Worm (Caenorhabditis elegans) whole organism, young adult: ENCODE results near the gene lgc-24.

Experiments
- F22D6.2 ChIP-seq: sonication (generic microtip); optimal IDR thresholded peaks from 2 replicates; lab custom pipeline; 2016; ENCODE audit warnings: mild to moderate bottlenecking, missing genetic modification characterization, missing compliant biosample characterization
- F37B4.10 ChIP-seq: fragments of 200-800 bp; sonication (Bioruptor generic); IDR thresholded peaks from 2 replicates; pipeline ENCODE4 v1.3.6; 2022; ENCODE audit warnings: missing genetic modification characterization, missing compliant biosample characterization
- F39B2.1 ChIP-seq: fragments of 200-800 bp; sonication (Bioruptor generic); IDR thresholded peaks from 2 replicates; pipeline ENCODE4 v1.3.6; 2022; ENCODE audit warnings: missing genetic modification reagents, missing genetic modification characterization, missing compliant biosample characterization
- F55B11.4 ChIP-seq: sonication (generic microtip); optimal IDR thresholded peaks from 2 replicates; lab custom pipeline; 2016; ENCODE audit warnings: missing compliant biosample characterization, missing genetic modification characterization, borderline replicate concordance; ENCODE audit not compliant: insufficient read depth
- F57A8.1 ChIP-seq: fragments of 200-800 bp; sonication (Bioruptor generic); optimal IDR thresholded peaks from 2 replicates; lab custom pipeline; 2018; ENCODE audit warnings: mild to moderate bottlenecking, missing genetic modification characterization, moderate library complexity, missing compliant biosample characterization
- Y56A3A.18 ChIP-seq: fragments of 200-800 bp; sonication (Bioruptor generic); IDR thresholded peaks from 2 replicates; pipeline ENCODE4 v1.3.6; 2022; ENCODE audit warnings: missing genetic modification reagents, missing genetic modification characterization, missing compliant biosample characterization
- Y67H2A.10 ChIP-seq: fragments of 200-800 bp; sonication (Bioruptor generic); conservative IDR thresholded peaks from 2 replicates; pipeline ENCODE4 v1.3.6; 2022; ENCODE audit warnings: missing genetic modification reagents, missing genetic modification characterization, missing compliant biosample characterization
- Y95B8A.8 ChIP-seq: fragments of 200-800 bp; sonication (Bioruptor generic); IDR thresholded peaks from 2 replicates; pipeline ENCODE4 v1.3.6; 2022; ENCODE audit warnings: missing genetic modification reagents, missing genetic modification characterization, missing compliant biosample characterization
- ZK185.1 ChIP-seq: sonication (generic microtip); optimal IDR thresholded peaks from 2 replicates; lab custom pipeline; 2016; ENCODE audit warnings: mild to moderate bottlenecking, missing genetic modification characterization, missing compliant biosample characterization; ENCODE audit not compliant: poor library complexity, severe bottlenecking
- aptf-2 ChIP-seq: fragments of 200-800 bp; sonication (Bioruptor generic); conservative IDR thresholded peaks from 2 replicates; pipeline ENCODE4 v1.3.6; 2022; ENCODE audit warnings: missing genetic modification reagents, missing genetic modification characterization, missing compliant biosample characterization
- athp-1 ChIP-seq: sonication (generic microtip); optimal IDR thresholded peaks from 2 replicates; lab custom pipeline; 2017; ENCODE audit warnings: mild to moderate bottlenecking, missing genetic modification characterization, missing compliant biosample characterization
- bed-1 ChIP-seq: fragments of 200-800 bp; sonication (Bioruptor generic); IDR thresholded peaks from 2 replicates; pipeline ENCODE4 v1.3.6; 2022; ENCODE audit warnings: missing genetic modification reagents, missing genetic modification characterization, missing compliant biosample characterization
- ceh-27 ChIP-seq: fragments of 200-800 bp; sonication (Bioruptor generic); optimal IDR thresholded peaks from 2 replicates; lab custom pipeline; 2018; ENCODE audit warnings: mild to moderate bottlenecking, missing genetic modification characterization, moderate library complexity, missing compliant biosample characterization
- ceh-40 ChIP-seq: fragments of 200-800 bp; sonication (Bioruptor generic); IDR thresholded peaks from 2 replicates; pipeline ENCODE4 v1.3.6; 2022; ENCODE audit warnings: missing genetic modification characterization, missing compliant biosample characterization
- ceh-91 ChIP-seq: fragments of 200-800 bp; sonication (Bioruptor generic); IDR thresholded peaks from 2 replicates; pipeline ENCODE4 v1.3.6; 2022; ENCODE audit warnings: missing genetic modification reagents, missing genetic modification characterization, missing compliant biosample characterization
- dpff-1 ChIP-seq: sonication (generic microtip); optimal IDR thresholded peaks from 2 replicates; lab custom pipeline; 2017; ENCODE audit warnings: mild to moderate bottlenecking, missing genetic modification characterization, missing compliant biosample characterization
- egl-18 ChIP-seq: fragments of 200-800 bp; sonication (Bioruptor generic); IDR thresholded peaks from 2 replicates; pipeline ENCODE4 v1.3.6; 2022; ENCODE audit warnings: missing genetic modification reagents, missing genetic modification characterization, missing compliant biosample characterization
- fkh-3 ChIP-seq: sonication (generic microtip); optimal IDR thresholded peaks from 2 replicates; lab custom pipeline; 2016; ENCODE audit warnings: mild to moderate bottlenecking, missing genetic modification characterization, missing compliant biosample characterization
- hmg-20 ChIP-seq: fragments of 200-800 bp; sonication (Bioruptor generic); IDR thresholded peaks from 2 replicates; pipeline ENCODE4 v1.3.6; 2022; ENCODE audit warnings: missing genetic modification reagents, missing genetic modification characterization, missing compliant biosample characterization
- hsf-1 ChIP-seq: fragments of 200-800 bp; sonication (Bioruptor generic); IDR thresholded peaks from 2 replicates; pipeline ENCODE4 v1.3.6; 2022; ENCODE audit warnings: missing genetic modification reagents, missing genetic modification characterization, missing compliant biosample characterization
- let-607 ChIP-seq, 2 experiments: fragments of 200-800 bp in 1 of 2; sonication (Bioruptor generic) in 1 of 2; sonication (generic microtip) in 1 of 2; optimal IDR thresholded peaks; 2 replicates each; lab custom pipeline; 2016 to 2018; ENCODE audit warnings: mild to moderate bottlenecking in 2 of 2, missing compliant biosample characterization in 2 of 2, missing genetic modification characterization in 2 of 2, moderate library complexity in 2 of 2, missing genotype in 1 of 2
- lsy-27 ChIP-seq: sonication (generic microtip); optimal IDR thresholded peaks from 2 replicates; lab custom pipeline; 2017; ENCODE audit warnings: missing genetic modification characterization, mild to moderate bottlenecking, missing compliant biosample characterization, antibody characterized with exemption, missing genotype, borderline replicate concordance; ENCODE audit not compliant: insufficient read depth
- madf-3 ChIP-seq: fragments of 200-800 bp; sonication (Bioruptor generic); IDR thresholded peaks from 2 replicates; pipeline ENCODE4 v1.3.6; 2022; ENCODE audit warnings: missing genetic modification reagents, missing genetic modification characterization, missing compliant biosample characterization
- mel-28 ChIP-seq: sonication (generic microtip); optimal IDR thresholded peaks from 2 replicates; lab custom pipeline; 2016; ENCODE audit warnings: borderline replicate concordance, mild to moderate bottlenecking, missing genetic modification characterization, missing compliant biosample characterization
- mes-4 ChIP-seq: sonication (generic microtip); optimal IDR thresholded peaks from 2 replicates; lab custom pipeline; 2016; ENCODE audit warnings: missing genotype, missing genetic modification characterization, missing compliant biosample characterization
- mxl-1 ChIP-seq: sonication (generic microtip); optimal IDR thresholded peaks from 2 replicates; lab custom pipeline; 2016; ENCODE audit warnings: missing genetic modification characterization, missing compliant biosample characterization
- nfyb-1 ChIP-seq: fragments of 200-800 bp; sonication (Bioruptor generic); IDR thresholded peaks from 2 replicates; pipeline ENCODE4 v1.3.6; 2022; ENCODE audit warnings: missing genetic modification reagents, missing genetic modification characterization, missing compliant biosample characterization
- repo-1 ChIP-seq: sonication (generic microtip); optimal IDR thresholded peaks from 2 replicates; lab custom pipeline; 2017; ENCODE audit warnings: mild to moderate bottlenecking, missing genetic modification characterization, missing compliant biosample characterization
- snpc-3.4 ChIP-seq: sonication (generic microtip); optimal IDR thresholded peaks from 2 replicates; lab custom pipeline; 2017; ENCODE audit warnings: missing genetic modification characterization, mild to moderate bottlenecking, missing compliant biosample characterization, antibody characterized with exemption, moderate library complexity, missing genotype, missing genetic modification reagents
- tlf-1 ChIP-seq: fragments of 200-800 bp; sonication (Bioruptor generic); optimal IDR thresholded peaks from 2 replicates; lab custom pipeline; 2018; ENCODE audit warnings: mild to moderate bottlenecking, missing genetic modification characterization, missing compliant biosample characterization
- xnd-1 ChIP-seq: sonication (generic microtip); optimal IDR thresholded peaks from 2 replicates; lab custom pipeline; 2016; ENCODE audit warnings: missing genotype, missing genetic modification reagents, missing genetic modification characterization, missing compliant biosample characterization
- ztf-22 ChIP-seq: fragments of 200-800 bp; sonication (Bioruptor generic); optimal IDR thresholded peaks from 2 replicates; lab custom pipeline; 2018; ENCODE audit warnings: mild to moderate bottlenecking, missing genetic modification characterization, moderate library complexity, missing compliant biosample characterization
- ztf-28 ChIP-seq: fragments of 200-800 bp; sonication (Bioruptor generic); IDR thresholded peaks from 2 replicates; pipeline ENCODE4 v1.3.6; 2022; ENCODE audit warnings: missing genetic modification reagents, missing genetic modification characterization, missing compliant biosample characterization

lgc-24 gene

ce11 chrX:12106004-12106403 is 37.7 kb downstream of the lgc-24 start (continued):
- TF ChIP-seq F55B11.4 (tag; lab: Kevin White, UChicago): no peak
- TF ChIP-seq F57A8.1 (GFP tag; lab: Kevin White, UChicago): no peak
- TF ChIP-seq ZK185.1 (tag; lab: Kevin White, UChicago): peak; percentile 95
- TF ChIP-seq fkh-3 (tag; lab: Kevin White, UChicago): peak; percentile 91
- peak; percentile 82 for TF ChIP-seq repo-1
- 0 out of 2 replicates have a peak, but pooled peaks have one; percentile 60 for TF ChIP-seq F37B4.10 (GFP tag; lab: Robert Waterston, UW)
- peak; percentile 32 for TF ChIP-seq athp-1 (tag; lab: Kevin White, UChicago)
- TF ChIP-seq F22D6.2 (tag; lab: Kevin White, UChicago): peak; percentile 53
- TF ChIP-seq mel-28: peak; percentile 80
- TF ChIP-seq ceh-40 (GFP tag; lab: Robert Waterston, UW): peak; percentile 79
- TF ChIP-seq lsy-27: no peak
- TF ChIP-seq, all 124 proteins: peak for 90

- TF ChIP-seq ztf-22 (no peak), Y95B8A.8 (GFP tag; lab: Robert Waterston, UW) (no peak), mxl-1 (tag; lab: Kevin White, UChicago) (no peak), ztf-28 (GFP tag; lab: Robert Waterston, UW) (no peak), hsf-1 (no peak), nfyb-1 (GFP tag; lab: Robert Waterston, UW) (no peak), athp-1 (tag; lab: Kevin White, UChicago) (no peak), hmg-20 (no peak), F39B2.1 (GFP tag; lab: Robert Waterston, UW) (no peak), tlf-1 (GFP tag; lab: Kevin White, UChicago) (no peak), ceh-27 (GFP tag; lab: Kevin White, UChicago) (no peak), let-607 (tag; optimal IDR thresholded peaks at IDR 0.05; lab: Kevin White, UChicago) (no peak), aptf-2 (no peak)
Observed at ce11 chrX:12108517-12109216, 40.3 kb downstream of the lgc-24 start, which contains the start of the genes W03G11.2 and lgc-13. W03G11.2 (minus strand) TSS chrX:12108617. lgc-13 (plus strand) TSS chrX:12109166.

- TF ChIP-seq ceh-91: no peak
- TF ChIP-seq egl-18 (GFP tag; lab: Robert Waterston, UW): no peak
- TF ChIP-seq madf-3 (GFP tag; lab: Robert Waterston, UW): no peak
- no peak for TF ChIP-seq Y56A3A.18 (GFP tag; lab: Robert Waterston, UW)
- TF ChIP-seq dpff-1: no peak
- TF ChIP-seq fkh-3 (tag; lab: Kevin White, UChicago): no peak
- no peak for TF ChIP-seq xnd-1 (tag; lab: Kevin White, UChicago)
- TF ChIP-seq bed-1 (GFP tag; lab: Robert Waterston, UW): no peak
- no peak for TF ChIP-seq snpc-3.4 (tag; lab: Kevin White, UChicago)
Observed at ce11 chrX:12111213-12111612, 42.9 kb downstream of the lgc-24 start, which contains the start of gene lgc-14. lgc-14 (plus strand) TSS chrX:12111513.

- no peak for TF ChIP-seq mes-4
- TF ChIP-seq Y67H2A.10 (GFP tag; lab: Robert Waterston, UW): no peak
- no peak for TF ChIP-seq F55B11.4 (tag; lab: Kevin White, UChicago)
Observed at ce11 chrX:12114024-12114423, 45.7 kb downstream of the lgc-24 start, which contains the start of gene lgc-15. lgc-15 (plus strand) TSS chrX:12114324.
